Fruit fly (Drosophila melanogaster) whole organism, embryonic: ENCODE results near the gene CG43980.
A peak's percentile ranks its signal among the peaks of the same experiment; 100 is the strongest.

ENCODE experiments used
- Awh ChIP-seq: fragments of 200-800 bp; sonication (Bioruptor generic); IDR thresholded peaks from 2 replicates; pipeline ENCODE4, ENCODE4 v1.3.6; 2022; ENCODE audit warnings: missing biosample characterization, missing genetic modification characterization
- Bgb ChIP-seq: fragments of 200-800 bp; sonication (Bioruptor generic); IDR thresholded peaks from 2 replicates; pipeline ENCODE4 v1.3.6; 2022; ENCODE audit warnings: missing biosample characterization, missing genetic modification characterization; ENCODE audit not compliant: partially characterized antibody
- CG10147 ChIP-seq: fragments of 200-800 bp; sonication (Bioruptor generic); optimal IDR thresholded peaks from 2 replicates; lab custom pipeline; 2019; ENCODE audit warnings: missing biosample characterization, mild to moderate bottlenecking, missing genetic modification characterization, moderate library complexity
- CG10959 ChIP-seq: fragments of 200-800 bp; sonication (Bioruptor generic); IDR thresholded peaks from 2 replicates; pipeline ENCODE4 v1.3.6; 2022; ENCODE audit warnings: missing biosample characterization, missing genetic modification characterization
- CG12236 ChIP-seq: fragments of 200-800 bp; sonication (Bioruptor generic); optimal IDR thresholded peaks from 2 replicates; lab custom pipeline; 2016; ENCODE audit warnings: missing biosample characterization, missing genetic modification characterization
- CG12299 ChIP-seq: fragments of 200-800 bp; sonication (Bioruptor generic); optimal IDR thresholded peaks from 2 replicates; lab custom pipeline; 2018; ENCODE audit warnings: missing biosample characterization, mild to moderate bottlenecking, missing genetic modification characterization
- CG12659 ChIP-seq: fragments of 200-800 bp; sonication (Bioruptor generic); optimal IDR thresholded peaks from 3 replicates; lab custom pipeline; 2017; ENCODE audit warnings: mild to moderate bottlenecking, missing biosample characterization, missing genetic modification reagents, missing genetic modification characterization
- CG13775 ChIP-seq: fragments of 200-800 bp; sonication (Bioruptor generic); optimal IDR thresholded peaks from 3 replicates; lab custom pipeline; 2017; ENCODE audit warnings: missing biosample characterization, mild to moderate bottlenecking, missing genetic modification characterization
- CG14965 ChIP-seq: fragments of 200-800 bp; sonication (Bioruptor generic); optimal IDR thresholded peaks from 2 replicates; lab custom pipeline; 2016; ENCODE audit warnings: missing biosample characterization, missing genetic modification characterization, borderline replicate concordance
- CG15601 ChIP-seq: fragments of 200-800 bp; sonication (Bioruptor generic); optimal IDR thresholded peaks from 3 replicates; lab custom pipeline; 2019; ENCODE audit warnings: missing biosample characterization, mild to moderate bottlenecking, missing genetic modification characterization, moderate library complexity
- CG17186 ChIP-seq: fragments of 200-800 bp; sonication (Bioruptor generic); optimal IDR thresholded peaks from 3 replicates; lab custom pipeline; 2017; ENCODE audit warnings: missing biosample characterization, missing genetic modification reagents, missing genetic modification characterization
- CG18262 ChIP-seq: fragments of 200-800 bp; optimal IDR thresholded peaks from 3 replicates; lab custom pipeline; 2019; ENCODE audit warnings: missing biosample characterization, mild to moderate bottlenecking, missing genetic modification characterization, moderate library complexity
- CG3281 ChIP-seq: fragments of 200-800 bp; sonication (Bioruptor generic); optimal IDR thresholded peaks from 3 replicates; lab custom pipeline; 2017; ENCODE audit warnings: missing biosample characterization, mild to moderate bottlenecking, missing genetic modification characterization
- CG34376 ChIP-seq: fragments of 200-800 bp; sonication (Bioruptor generic); optimal IDR thresholded peaks from 2 replicates; lab custom pipeline; 2018; ENCODE audit warnings: missing biosample characterization, mild to moderate bottlenecking, missing genetic modification characterization
- CG42726 ChIP-seq: fragments of 200-800 bp; sonication (Bioruptor generic); IDR thresholded peaks from 2 replicates; pipeline ENCODE4 v1.3.6; 2022; ENCODE audit warnings: missing biosample characterization, missing genetic modification characterization; ENCODE audit not compliant: partially characterized antibody
- CG6765 ChIP-seq: fragments of 200-800 bp; sonication (Bioruptor generic); optimal IDR thresholded peaks from 3 replicates; lab custom pipeline; 2017; ENCODE audit warnings: missing biosample characterization, mild to moderate bottlenecking, missing genetic modification characterization
- CG7745 ChIP-seq: fragments of 200-800 bp; sonication (Bioruptor generic); optimal IDR thresholded peaks from 2 replicates; lab custom pipeline; 2018; ENCODE audit warnings: missing biosample characterization, mild to moderate bottlenecking, missing genetic modification characterization, moderate library complexity
- CG8359 ChIP-seq: fragments of 200-800 bp; sonication (Bioruptor generic); optimal IDR thresholded peaks from 2 replicates; lab custom pipeline; 2017; ENCODE audit warnings: missing biosample characterization, mild to moderate bottlenecking, missing genetic modification characterization, borderline replicate concordance
- CG8388 ChIP-seq: fragments of 200-800 bp; sonication (Bioruptor generic); optimal IDR thresholded peaks from 2 replicates; lab custom pipeline; 2019; ENCODE audit warnings: missing biosample characterization, mild to moderate bottlenecking, missing genetic modification characterization, moderate library complexity
- CG8478 ChIP-seq: fragments of >200 bp; optimal IDR thresholded peaks from 2 replicates; lab custom pipeline; 2018
- CG9727 ChIP-seq: fragments of 200-800 bp; sonication (Bioruptor generic); optimal IDR thresholded peaks from 3 replicates; lab custom pipeline; 2017; ENCODE audit warnings: missing biosample characterization, mild to moderate bottlenecking, missing genetic modification characterization
- D ChIP-seq, 2 experiments: fragments of 200-800 bp in 1 of 2; fragments of >200 bp in 1 of 2; sonication (Bioruptor generic) in 1 of 2; optimal IDR thresholded peaks; 2 replicates in 1 of 2; 3 replicates in 1 of 2; lab custom pipeline; 2017; ENCODE audit warnings: mild to moderate bottlenecking in 1 of 2, missing biosample characterization in 1 of 2, missing genetic modification characterization in 1 of 2, missing genetic modification reagents in 1 of 2
- Dip2 ChIP-seq: fragments of 200-800 bp; sonication (Bioruptor generic); IDR thresholded peaks from 2 replicates; pipeline ENCODE4 v1.3.6; 2022; ENCODE audit warnings: missing biosample characterization, missing genetic modification characterization
- Dref ChIP-seq: fragments of 200-800 bp; sonication (Bioruptor generic); IDR thresholded peaks from 2 replicates; pipeline ENCODE4 v1.3.6; 2022; ENCODE audit warnings: missing biosample characterization, missing genetic modification characterization
- Ets65A ChIP-seq: fragments of 200-800 bp; sonication (Bioruptor generic); peaks from one replicate; lab custom pipeline; 2016; ENCODE audit warnings: missing biosample characterization, missing genetic modification characterization
- Hsf ChIP-seq: fragments of 200-800 bp; sonication (Bioruptor generic); optimal IDR thresholded peaks from 3 replicates; lab custom pipeline; 2016; ENCODE audit warnings: missing biosample characterization, missing genetic modification characterization
- MESR4 ChIP-seq: fragments of 200-800 bp; sonication (Bioruptor generic); optimal IDR thresholded peaks from 2 replicates; lab custom pipeline; 2018; ENCODE audit warnings: missing biosample characterization, mild to moderate bottlenecking, missing genetic modification characterization, moderate library complexity
- Optix ChIP-seq: fragments of 200-800 bp; sonication (Bioruptor generic); IDR thresholded peaks from 3 replicates; pipeline ENCODE4 v1.3.6; 2022; ENCODE audit warnings: missing biosample characterization, missing genetic modification characterization
- PHDP ChIP-seq: fragments of 200-800 bp; sonication (Bioruptor generic); optimal IDR thresholded peaks from 3 replicates; lab custom pipeline; 2018; ENCODE audit warnings: missing biosample characterization, mild to moderate bottlenecking, missing genetic modification characterization, moderate library complexity
- Usf ChIP-seq: fragments of 200-800 bp; sonication (Bioruptor generic); optimal IDR thresholded peaks from 2 replicates; lab custom pipeline; 2017; ENCODE audit warnings: missing genotype, missing biosample characterization, missing genetic modification characterization
- ato ChIP-seq: fragments of 200-800 bp; sonication (Bioruptor generic); IDR thresholded peaks from 2 replicates; pipeline ENCODE4 v1.3.6; 2022; ENCODE audit warnings: missing biosample characterization, missing genetic modification characterization; ENCODE audit not compliant: partially characterized antibody
- dan ChIP-seq: fragments of 200-800 bp; sonication (Bioruptor generic); IDR thresholded peaks from 2 replicates; pipeline ENCODE4 v1.3.6; 2022; ENCODE audit warnings: missing biosample characterization, missing genetic modification characterization
- dmrt11E ChIP-seq: fragments of 200-800 bp; sonication (Bioruptor generic); optimal IDR thresholded peaks from 3 replicates; lab custom pipeline; 2018; ENCODE audit warnings: missing biosample characterization, mild to moderate bottlenecking, missing genetic modification characterization, moderate library complexity
- eve ChIP-seq, 2 experiments: fragments of >200 bp; optimal IDR thresholded peaks; 2 replicates each; lab custom pipeline; 2017; ENCODE audit warnings: missing biosample characterization in 2 of 2, missing genetic modification characterization in 2 of 2
- gcm ChIP-seq: fragments of 200-800 bp; sonication (Bioruptor generic); optimal IDR thresholded peaks from 2 replicates; lab custom pipeline; 2019; ENCODE audit warnings: missing biosample characterization, mild to moderate bottlenecking, missing genetic modification characterization, moderate library complexity
- gfzf ChIP-seq: fragments of 200-800 bp; sonication (Bioruptor generic); optimal IDR thresholded peaks from 2 replicates; lab custom pipeline; 2016; ENCODE audit warnings: missing biosample characterization, mild to moderate bottlenecking, missing genetic modification characterization, moderate library complexity
- hb ChIP-seq: fragments of 200-800 bp; sonication (Bioruptor generic); IDR thresholded peaks from 3 replicates; pipeline ENCODE4 v1.3.6; 2022; ENCODE audit warnings: missing biosample characterization, missing genetic modification characterization; ENCODE audit not compliant: partially characterized antibody
- kah ChIP-seq: fragments of 200-800 bp; sonication (Bioruptor generic); optimal IDR thresholded peaks from 2 replicates; lab custom pipeline; 2018; ENCODE audit warnings: missing biosample characterization, mild to moderate bottlenecking, missing genetic modification characterization
- lilli ChIP-seq: fragments of 200-800 bp; sonication (Bioruptor generic); optimal IDR thresholded peaks from 3 replicates; lab custom pipeline; 2016; ENCODE audit warnings: missing biosample characterization, missing genetic modification characterization
- mld ChIP-seq: fragments of 200-800 bp; sonication (Bioruptor generic); IDR thresholded peaks from 3 replicates; pipeline ENCODE4 v1.3.6; 2022; ENCODE audit warnings: missing biosample characterization, missing genetic modification characterization; ENCODE audit not compliant: partially characterized antibody
- nau ChIP-seq: fragments of 200-800 bp; sonication (Bioruptor generic); optimal IDR thresholded peaks from 3 replicates; lab custom pipeline; 2017; ENCODE audit warnings: missing biosample characterization, mild to moderate bottlenecking, missing genetic modification characterization, missing genetic modification reagents
- pnt ChIP-seq: fragments of 200-800 bp; sonication (Bioruptor generic); optimal IDR thresholded peaks from 3 replicates; lab custom pipeline; 2016; ENCODE audit warnings: missing biosample characterization, missing genetic modification characterization
- pzg ChIP-seq: fragments of 200-800 bp; sonication (Bioruptor generic); optimal IDR thresholded peaks from 3 replicates; lab custom pipeline; 2018; ENCODE audit warnings: missing biosample characterization, mild to moderate bottlenecking, missing genetic modification characterization, moderate library complexity
- rib ChIP-seq: fragments of 200-800 bp; sonication (Bioruptor generic); IDR thresholded peaks from 2 replicates; pipeline ENCODE4 v1.3.6; 2022; ENCODE audit warnings: missing biosample characterization, missing genetic modification characterization
- sr ChIP-seq: fragments of 200-800 bp; sonication (Bioruptor generic); IDR thresholded peaks from 3 replicates; pipeline ENCODE4 v1.3.6; 2022; ENCODE audit warnings: missing biosample characterization, missing genetic modification characterization
- tll ChIP-seq, 2 experiments: fragments of 200-800 bp in 1 of 2; fragments of >200 bp in 1 of 2; sonication (Bioruptor generic) in 1 of 2; optimal IDR thresholded peaks; 2 replicates each; lab custom pipeline; 2017 to 2019; ENCODE audit warnings: missing biosample characterization in 2 of 2, missing genetic modification characterization in 2 of 2, mild to moderate bottlenecking in 1 of 2, moderate library complexity in 1 of 2
- ttk ChIP-seq: fragments of 200-800 bp; sonication (Bioruptor generic); IDR thresholded peaks from 2 replicates; pipeline ENCODE4 v2.1.2; 2022; ENCODE audit warnings: missing biosample characterization, missing genetic modification characterization
- vfl ChIP-seq: fragments of 200-800 bp; sonication (Bioruptor generic); optimal IDR thresholded peaks from 2 replicates; lab custom pipeline; 2016; ENCODE audit warnings: missing biosample characterization, missing genetic modification characterization
- zfh1 ChIP-seq: fragments of 200-800 bp; sonication (Bioruptor generic); IDR thresholded peaks from 3 replicates; pipeline ENCODE4 v1.3.6; 2022; ENCODE audit warnings: missing biosample characterization, missing genetic modification characterization
- zfh2 ChIP-seq: fragments of 200-800 bp; sonication (Bioruptor generic); optimal IDR thresholded peaks from 2 replicates; lab custom pipeline; 2016; ENCODE audit warnings: missing biosample characterization, missing genetic modification characterization

Gene CG43980

DNA sequence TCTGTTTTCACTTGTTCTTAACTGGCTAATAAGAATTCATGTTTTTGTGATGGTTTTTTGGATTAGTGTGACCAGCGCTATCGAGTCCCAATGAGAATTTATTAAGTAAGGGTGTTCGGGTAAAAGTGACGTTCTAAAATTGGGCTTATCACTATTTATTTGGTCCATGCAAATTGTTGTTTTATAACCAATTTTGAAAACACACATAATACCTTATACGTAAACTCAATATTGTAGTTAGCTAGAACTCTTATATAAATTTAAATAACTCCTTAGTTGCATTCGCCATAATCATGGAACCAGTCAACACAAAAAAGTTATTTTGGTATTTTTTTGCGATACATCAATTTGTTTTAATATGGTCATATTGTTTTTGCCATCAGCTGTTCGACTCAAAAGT, 34.9 kb downstream of the CG43980 start, which contains the start of the genes Als2 and CG11248:
TSS of gene Als2 (minus strand) at position 69 of the 400 bp plus-strand sequence.
TSS of gene CG11248 (plus strand) at position 364 of the 400 bp plus-strand sequence.
- TF ChIP-seq dan (GFP tag; lab: Robert Waterston, UW) (no peak), CG10147 (no peak), CG10959 (GFP tag; lab: Robert Waterston, UW) (peak; percentile 43), gfzf (GFP tag; lab: Kevin White, UChicago) (peak; percentile 79), nau (GFP tag; lab: Kevin White, UChicago) (no peak), zfh2 (GFP tag; lab: Kevin White, UChicago) (peak; percentile 69), rib (GFP tag; lab: Robert Waterston, UW) (no peak), CG13775 (GFP tag; lab: Kevin White, UChicago) (peak; percentile 78), Optix (GFP tag; lab: Robert Waterston, UW) (no peak), gcm (no peak), Awh (GFP tag; lab: Robert Waterston, UW) (0 out of 2 replicates have a peak, but pooled peaks have one; percentile 18), tll (GFP tag; optimal IDR thresholded peaks at IDR 0.05; lab: Kevin White, UChicago) (peak in 1 of 2 experiments; percentile 29), CG15601 (tag; lab: Kevin White, UChicago) (peak; percentile 69), CG14965 (GFP tag; lab: Kevin White, UChicago) (no peak), mld (GFP tag; lab: Robert Waterston, UW) (no peak), Bgb (GFP tag; lab: Robert Waterston, UW) (no peak), vfl (GFP tag; lab: Kevin White, UChicago) (peak; percentile 59), kah (GFP tag; lab: Kevin White, UChicago) (no peak), Ets65A (peak; percentile 96), CG34376 (GFP tag; lab: Kevin White, UChicago) (no peak), CG12299 (peak; percentile 36), pnt (GFP tag; lab: Kevin White, UChicago) (peak; percentile 75), PHDP (tag; lab: Kevin White, UChicago) (no peak), CG9727 (peak; percentile 66), lilli (GFP tag; lab: Kevin White, UChicago) (peak; percentile 80), zfh1 (GFP tag; lab: Robert Waterston, UW) (0 out of 3 replicates have a peak, but pooled peaks have one; percentile 47), D (optimal IDR thresholded peaks at IDR 0.05; lab: Kevin White, UChicago) (no peak), D (GFP tag; optimal IDR thresholded peaks at IDR 0.05; lab: Kevin White, UChicago) (peak; percentile 60), hb (GFP tag; lab: Robert Waterston, UW) (no peak), CG42726 (GFP tag; lab: Robert Waterston, UW) (no peak), CG8388 (GFP tag; lab: Kevin White, UChicago) (peak; percentile 71), CG17186 (peak; percentile 50), Dip2 (GFP tag; lab: Robert Waterston, UW) (no peak), ttk (GFP tag; lab: Robert Waterston, UW) (peak; percentile 37; the same call in 1 of the 2 replicates), sr (no peak), CG6765 (GFP tag; lab: Kevin White, UChicago) (no peak), dmrt11E (tag; lab: Kevin White, UChicago) (peak; percentile 84), Dref (GFP tag; lab: Robert Waterston, UW) (no peak), Usf (peak; percentile 52), CG18262 (peak; percentile 73), CG8359 (no peak), MESR4 (GFP tag; lab: Kevin White, UChicago) (no peak), CG12659 (GFP tag; lab: Kevin White, UChicago) (peak; percentile 79), CG7745 (no peak), CG8478 (no peak), ato (GFP tag; lab: Robert Waterston, UW) (no peak), eve (GFP tag; optimal IDR thresholded peaks at IDR 0.05; lab: Kevin White, UChicago) (no peak), Hsf (peak; percentile 85), pzg (GFP tag; lab: Kevin White, UChicago) (peak; percentile 55), CG12236 (GFP tag; lab: Kevin White, UChicago) (peak; percentile 21), CG3281 (GFP tag; lab: Kevin White, UChicago) (no peak)
